Worm (Caenorhabditis elegans) whole organism, L4 larva: Measurements from ENCODE around the gene K01A6.5.

Source experiments
- F44E2.7 ChIP-seq: fragments of 200-800 bp; sonication (Bioruptor generic); IDR thresholded peaks from 2 replicates; pipeline ENCODE4 v2.1.2; 2022; ENCODE audit warnings: missing genetic modification characterization, missing compliant biosample characterization
- ZK546.5 ChIP-seq, 2 experiments: sonication (generic microtip); optimal IDR thresholded peaks; 2 replicates each; lab custom pipeline; 2017; ENCODE audit warnings: missing biosample characterization in 2 of 2, missing genetic modification characterization in 2 of 2
- daf-16 ChIP-seq, 3 experiments: sonication (generic microtip); optimal IDR thresholded peaks; 2 replicates each; lab custom pipeline; 2016 to 2017; ENCODE audit warnings: missing genetic modification characterization in 3 of 3, missing genetic modification reagents in 3 of 3, mild to moderate bottlenecking in 2 of 3, missing compliant biosample characterization in 2 of 3, missing biosample characterization in 1 of 3, moderate library complexity in 1 of 3
- daf-8 ChIP-seq: fragments of 200-800 bp; sonication (Bioruptor generic); IDR thresholded peaks from 2 replicates; pipeline ENCODE4 v1.3.6; 2022; ENCODE audit warnings: missing genetic modification characterization, missing compliant biosample characterization
- fkh-10 ChIP-seq: fragments of 150-350 bp; optimal IDR thresholded peaks from 2 replicates; lab custom pipeline; 2014; ENCODE audit warnings: missing biosample characterization, missing genetic modification reagents, missing genetic modification characterization
- jun-1 ChIP-seq: fragments of 150-350 bp; optimal IDR thresholded peaks from 2 replicates; lab custom pipeline; 2014; ENCODE audit warnings: missing biosample characterization, missing genetic modification reagents, missing genetic modification characterization
- mdt-29 ChIP-seq: fragments of 200-800 bp; sonication (Bioruptor generic); IDR thresholded peaks from 2 replicates; pipeline ENCODE4 v1.3.6; 2022; ENCODE audit warnings: missing genetic modification reagents, missing genetic modification characterization, missing compliant biosample characterization
- nhr-237 ChIP-seq: sonication (generic microtip); optimal IDR thresholded peaks from 2 replicates; lab custom pipeline; 2017; ENCODE audit warnings: missing biosample characterization, missing genetic modification characterization
- nhr-76 ChIP-seq: fragments of 150-350 bp; optimal IDR thresholded peaks from 2 replicates; lab custom pipeline; 2014; ENCODE audit warnings: missing biosample characterization, missing genetic modification characterization
- snpc-4 ChIP-seq: fragments of 150-350 bp; optimal IDR thresholded peaks from 2 replicates; lab custom pipeline; 2014; ENCODE audit warnings: missing biosample characterization, missing genetic modification characterization
- spr-1 ChIP-seq: sonication (generic microtip); optimal IDR thresholded peaks from 2 replicates; lab custom pipeline; 2016; ENCODE audit warnings: mild to moderate bottlenecking, missing genetic modification characterization, missing compliant biosample characterization
- spr-3 ChIP-seq: fragments of 200-800 bp; sonication (Bioruptor generic); optimal IDR thresholded peaks from 2 replicates; lab custom pipeline; 2018; ENCODE audit warnings: mild to moderate bottlenecking, missing genetic modification characterization, missing compliant biosample characterization
- unc-39 ChIP-seq: sonication (generic microtip); optimal IDR thresholded peaks from 2 replicates; lab custom pipeline; 2017; ENCODE audit warnings: missing biosample characterization, missing genetic modification characterization
- zag-1 ChIP-seq: fragments of 150-350 bp; optimal IDR thresholded peaks from 2 replicates; lab custom pipeline; 2014; ENCODE audit warnings: missing biosample characterization, missing genetic modification characterization

DNA sequence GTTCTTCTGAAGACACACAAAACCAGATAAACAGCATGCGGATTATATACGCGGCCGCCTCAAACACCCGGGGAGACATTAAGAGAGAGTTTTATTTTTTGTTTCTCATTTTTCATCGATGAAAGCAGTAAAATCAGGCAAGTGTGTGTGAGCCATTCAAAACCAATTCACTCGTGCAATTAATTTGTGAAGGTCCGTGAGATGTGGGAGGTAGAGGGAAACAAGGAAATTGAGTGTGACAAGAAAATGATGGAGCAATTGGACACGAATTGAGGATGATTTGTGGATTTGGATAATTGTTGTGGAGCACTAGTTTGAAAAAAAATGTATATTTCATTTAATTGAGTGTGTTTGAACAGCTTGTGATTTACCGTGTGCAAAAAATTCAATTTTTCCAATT lies 45.3 kb downstream of the K01A6.5 start:
- TF ChIP-seq fkh-10: no peak
- TF ChIP-seq F44E2.7: no peak
- no peak for TF ChIP-seq nhr-237
- TF ChIP-seq nhr-76 (tag; lab: Kevin White, UChicago): no peak
- no peak for TF ChIP-seq jun-1 (tag; lab: Kevin White, UChicago)
- no peak for TF ChIP-seq mdt-29 (GFP tag; lab: Robert Waterston, UW)
- TF ChIP-seq spr-1: no peak
- no peak for TF ChIP-seq unc-39
- TF ChIP-seq ZK546.5 (tag; optimal IDR thresholded peaks at IDR 0.05; lab: Kevin White, UChicago): no peak
- TF ChIP-seq snpc-4: no peak
- no peak for TF ChIP-seq spr-3
- TF ChIP-seq daf-16 (GFP tag; optimal IDR thresholded peaks at IDR 0.05; lab: Kevin White, UChicago): no peak
- no peak for TF ChIP-seq daf-16 (tag; optimal IDR thresholded peaks at IDR 0.05; lab: Kevin White, UChicago)
- TF ChIP-seq daf-8 (GFP tag; lab: Robert Waterston, UW): no peak
- TF ChIP-seq zag-1: no peak
